Worm (Caenorhabditis elegans) whole organism, young adult: Measurements from ENCODE around the gene F48F7.3.

ENCODE experiments used
- aptf-2 ChIP-seq: fragments of 200-800 bp; sonication (Bioruptor generic); conservative IDR thresholded peaks from 2 replicates; pipeline ENCODE4 v1.3.6; 2022; ENCODE audit warnings: missing genetic modification reagents, missing genetic modification characterization, missing compliant biosample characterization
- attf-6 ChIP-seq: fragments of 200-800 bp; sonication (Bioruptor generic); IDR thresholded peaks from 2 replicates; pipeline ENCODE4 v1.3.6; 2022; ENCODE audit warnings: missing genetic modification reagents, missing genetic modification characterization, missing compliant biosample characterization
- egl-44 ChIP-seq: fragments of 200-800 bp; sonication (Bioruptor generic); IDR thresholded peaks from 2 replicates; pipeline ENCODE4 v1.3.6; 2022; ENCODE audit warnings: missing genetic modification reagents, missing genetic modification characterization, missing compliant biosample characterization
- nfya-1 ChIP-seq: sonication (generic microtip); optimal IDR thresholded peaks from 2 replicates; lab custom pipeline; 2017; ENCODE audit warnings: antibody characterized with exemption, missing compliant biosample characterization, missing genetic modification characterization, borderline replicate concordance; ENCODE audit not compliant: insufficient read depth
- nfyb-1 ChIP-seq: fragments of 200-800 bp; sonication (Bioruptor generic); IDR thresholded peaks from 2 replicates; pipeline ENCODE4 v1.3.6; 2022; ENCODE audit warnings: missing genetic modification reagents, missing genetic modification characterization, missing compliant biosample characterization
- pha-4 ChIP-seq: fragments of 150-350 bp; sonication (generic microtip); optimal IDR thresholded peaks from 2 replicates; lab custom pipeline; 2014; ENCODE audit warnings: missing biosample characterization, missing genetic modification reagents, missing genetic modification characterization
- sdz-38 ChIP-seq: sonication (generic microtip); optimal IDR thresholded peaks from 2 replicates; lab custom pipeline; 2016; ENCODE audit warnings: missing genotype, missing genetic modification characterization, missing compliant biosample characterization
- unc-62 ChIP-seq: fragments of 150-350 bp; optimal IDR thresholded peaks from 2 replicates; lab custom pipeline; 2014; ENCODE audit warnings: missing biosample characterization, missing genetic modification reagents, missing genetic modification characterization
- ztf-22 ChIP-seq: fragments of 200-800 bp; sonication (Bioruptor generic); optimal IDR thresholded peaks from 2 replicates; lab custom pipeline; 2018; ENCODE audit warnings: mild to moderate bottlenecking, missing genetic modification characterization, moderate library complexity, missing compliant biosample characterization
- ztf-26 ChIP-seq: sonication (generic microtip); optimal IDR thresholded peaks from 2 replicates; lab custom pipeline; 2017; ENCODE audit warnings: missing genetic modification characterization, missing compliant biosample characterization

DNA sequence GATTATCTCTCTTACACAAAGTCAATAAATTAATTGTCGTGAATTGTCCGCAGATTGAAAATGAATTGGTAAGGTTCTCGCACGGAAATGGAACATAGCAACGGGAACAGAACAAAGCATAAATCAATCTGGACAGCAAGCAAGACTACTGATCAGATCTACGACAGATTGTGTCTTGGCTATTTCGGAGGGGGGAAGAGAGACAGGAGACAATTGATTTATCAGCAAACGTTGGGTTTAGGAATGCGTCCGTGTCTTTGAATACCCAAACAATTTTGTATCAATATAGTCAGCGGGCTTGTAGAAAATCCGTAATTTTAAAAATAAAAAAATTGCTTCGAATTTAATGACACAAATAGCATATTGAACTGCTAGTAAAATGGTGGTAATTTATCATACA lies 22.0 kb upstream of the F48F7.3 start:
- TF ChIP-seq unc-62 (GFP tag; lab: Kevin White, UChicago) (no peak), aptf-2 (no peak), nfyb-1 (GFP tag; lab: Robert Waterston, UW) (no peak), sdz-38 (no peak), nfya-1 (tag; lab: Kevin White, UChicago) (no peak), pha-4 (tag; lab: Kevin White, UChicago) (no peak), ztf-22 (no peak), attf-6 (GFP tag; lab: Robert Waterston, UW) (no peak), ztf-26 (tag; lab: Kevin White, UChicago) (no peak), egl-44 (GFP tag; lab: Robert Waterston, UW) (no peak)
